Worm (Caenorhabditis elegans): ENCODE measurements around the gene sru-27.

DNA sequence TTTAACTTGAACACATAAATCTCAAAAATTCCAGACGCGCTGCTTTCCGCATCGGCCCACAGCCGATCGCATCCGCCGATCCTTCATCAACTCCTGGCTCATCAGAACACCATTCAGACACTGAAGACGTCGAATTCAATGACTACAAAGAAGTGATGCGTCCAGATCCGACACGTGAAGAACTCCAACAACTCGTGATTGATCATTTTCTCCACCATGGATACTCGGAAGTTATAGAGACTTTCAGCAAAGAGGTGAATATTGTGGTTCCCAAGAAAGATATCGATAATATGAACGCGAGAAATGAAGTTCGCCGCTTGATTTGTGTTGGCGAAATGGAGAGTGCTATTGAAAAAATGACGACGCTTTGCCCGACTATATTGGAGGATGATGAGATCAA, 30.3 kb upstream of the sru-27 start:
- TF ChIP-seq sox-2 (GFP tag; IDR thresholded peaks at IDR 0.05) (no peak), nhr-232 (tag; optimal IDR thresholded peaks at IDR 0.05) (no peak), tbx-2 (tag; optimal IDR thresholded peaks at IDR 0.05) (no peak), fkh-10 (GFP tag; optimal IDR thresholded peaks at IDR 0.05) (no peak), gmeb-2 (tag; optimal IDR thresholded peaks at IDR 0.05) (no peak), pha-4 (tag; optimal IDR thresholded peaks at IDR 0.05) (no peak), ceh-24 (tag; optimal IDR thresholded peaks at IDR 0.05) (no peak), che-1 (tag; optimal IDR thresholded peaks at IDR 0.05) (no peak), nhr-11 (tag; optimal IDR thresholded peaks at IDR 0.05) (no peak), ztf-16 (tag; optimal IDR thresholded peaks at IDR 0.05) (no peak), dve-1 (tag; optimal IDR thresholded peaks at IDR 0.05) (no peak), fax-1 (tag; optimal IDR thresholded peaks at IDR 0.05) (no peak), ama-1 (optimal IDR thresholded peaks at IDR 0.05) (no peak)
